Worm (Caenorhabditis elegans) whole organism, L3 larva: ENCODE results near the gene F35D11.4.

Experiments
- R02D3.7 ChIP-seq: fragments of 150-350 bp; optimal IDR thresholded peaks from 2 replicates; lab custom pipeline; 2014; ENCODE audit warnings: missing biosample characterization, missing genetic modification characterization
- aly-2 ChIP-seq: fragments of 150-350 bp; optimal IDR thresholded peaks from 2 replicates; lab custom pipeline; 2014; ENCODE audit warnings: missing biosample characterization, missing genetic modification characterization
- ama-1 ChIP-seq: fragments of 150-350 bp; optimal IDR thresholded peaks from 2 replicates; lab custom pipeline; 2018
- ceh-82 ChIP-seq: fragments of 150-350 bp; optimal IDR thresholded peaks from 2 replicates; lab custom pipeline; 2014; ENCODE audit warnings: missing biosample characterization, missing genetic modification characterization
- ceh-9 ChIP-seq: sonication (generic microtip); optimal IDR thresholded peaks from 2 replicates; lab custom pipeline; 2018; ENCODE audit warnings: missing biosample characterization, missing genetic modification characterization
- daf-12 ChIP-seq: fragments of 150-350 bp; optimal IDR thresholded peaks from 2 replicates; lab custom pipeline; 2014; ENCODE audit warnings: missing biosample characterization, missing genetic modification reagents, missing genetic modification characterization
- egl-27 ChIP-seq: sonication (generic microtip); optimal IDR thresholded peaks from 4 replicates; lab custom pipeline; 2017; ENCODE audit warnings: missing biosample characterization, missing genetic modification reagents, missing genetic modification characterization
- egl-5 ChIP-seq: fragments of 150-350 bp; optimal IDR thresholded peaks from 2 replicates; lab custom pipeline; 2017; ENCODE audit warnings: missing biosample characterization, missing genetic modification reagents, missing genetic modification characterization, inconsistent platforms
- elt-1 ChIP-seq: fragments of 150-350 bp; optimal IDR thresholded peaks from 2 replicates; lab custom pipeline; 2014; ENCODE audit warnings: missing biosample characterization, missing genetic modification characterization
- elt-2 ChIP-seq: sonication (generic microtip); optimal IDR thresholded peaks from 2 replicates; lab custom pipeline; 2016; ENCODE audit warnings: missing genetic modification reagents, mild to moderate bottlenecking, missing genetic modification characterization, missing compliant biosample characterization
- eor-1 ChIP-seq, 2 experiments: fragments of 150-350 bp; optimal IDR thresholded peaks; 2 replicates each; lab custom pipeline; 2014 to 2018; ENCODE audit warnings: missing biosample characterization in 2 of 2, missing genetic modification characterization in 2 of 2
- fkh-10 ChIP-seq: sonication (generic microtip); optimal IDR thresholded peaks from 2 replicates; lab custom pipeline; 2017; ENCODE audit warnings: missing biosample characterization, missing genetic modification reagents, missing genetic modification characterization
- fos-1 ChIP-seq: fragments of 150-350 bp; optimal IDR thresholded peaks from 2 replicates; lab custom pipeline; 2014; ENCODE audit warnings: missing biosample characterization, missing genetic modification characterization
- hmg-11 ChIP-seq: sonication (generic microtip); optimal IDR thresholded peaks from 2 replicates; lab custom pipeline; 2016; ENCODE audit warnings: missing genetic modification characterization, missing compliant biosample characterization
- jun-1 ChIP-seq: fragments of 150-350 bp; optimal IDR thresholded peaks from 2 replicates; lab custom pipeline; 2014; ENCODE audit warnings: missing biosample characterization, missing genetic modification reagents, missing genetic modification characterization
- lin-15B ChIP-seq: fragments of 150-350 bp; optimal IDR thresholded peaks from 2 replicates; lab custom pipeline; 2014; ENCODE audit warnings: missing biosample characterization, missing genetic modification characterization
- lin-39 ChIP-seq: fragments of 150-350 bp; optimal IDR thresholded peaks from 2 replicates; lab custom pipeline; 2018; ENCODE audit warnings: missing biosample characterization, missing genetic modification reagents, missing genetic modification characterization
- lsy-12 ChIP-seq: sonication (generic microtip); optimal IDR thresholded peaks from 2 replicates; lab custom pipeline; 2016; ENCODE audit warnings: mild to moderate bottlenecking, missing genetic modification characterization, missing compliant biosample characterization
- mml-1 ChIP-seq: fragments of 150-350 bp; sonication (generic microtip); optimal IDR thresholded peaks from 3 replicates; lab custom pipeline; 2014; ENCODE audit warnings: missing biosample characterization, missing genetic modification characterization
- nhr-23 ChIP-seq: fragments of 150-350 bp; optimal IDR thresholded peaks from 2 replicates; lab custom pipeline; 2014; ENCODE audit warnings: missing biosample characterization, missing genetic modification reagents, missing genetic modification characterization
- nhr-237 ChIP-seq: fragments of 150-350 bp; optimal IDR thresholded peaks from 2 replicates; lab custom pipeline; 2014; ENCODE audit warnings: missing biosample characterization, missing genetic modification characterization
- nhr-25 ChIP-seq: sonication (generic microtip); optimal IDR thresholded peaks from 2 replicates; lab custom pipeline; 2017; ENCODE audit warnings: missing biosample characterization, missing genetic modification characterization
- nhr-28 ChIP-seq: fragments of 150-350 bp; optimal IDR thresholded peaks from 2 replicates; lab custom pipeline; 2014; ENCODE audit warnings: missing biosample characterization, missing genetic modification characterization
- nhr-43 ChIP-seq: sonication (generic microtip); optimal IDR thresholded peaks from 2 replicates; lab custom pipeline; 2016; ENCODE audit warnings: mild to moderate bottlenecking, missing genetic modification characterization, missing compliant biosample characterization; ENCODE audit not compliant: poor library complexity, severe bottlenecking
- nhr-67 ChIP-seq: fragments of 150-350 bp; optimal IDR thresholded peaks from 2 replicates; lab custom pipeline; 2014; ENCODE audit warnings: missing biosample characterization, missing genetic modification characterization
- nhr-76 ChIP-seq: fragments of 150-350 bp; sonication (generic microtip); optimal IDR thresholded peaks from 5 replicates; lab custom pipeline; 2014; ENCODE audit warnings: missing biosample characterization, missing genetic modification characterization
- pha-4 ChIP-seq: fragments of 150-350 bp; optimal IDR thresholded peaks from 2 replicates; lab custom pipeline; 2014; ENCODE audit warnings: missing biosample characterization, missing genetic modification reagents, missing genetic modification characterization
- pqm-1 ChIP-seq: fragments of 150-350 bp; optimal IDR thresholded peaks from 2 replicates; lab custom pipeline; 2017; ENCODE audit warnings: missing biosample characterization, missing genetic modification characterization, inconsistent platforms
- sea-2 ChIP-seq: fragments of 150-350 bp; sonication (generic microtip); optimal IDR thresholded peaks from 4 replicates; lab custom pipeline; 2014; ENCODE audit warnings: missing biosample characterization, missing genetic modification reagents, missing genetic modification characterization
- unc-39 ChIP-seq: sonication (generic microtip); optimal IDR thresholded peaks from 4 replicates; lab custom pipeline; 2017; ENCODE audit warnings: missing biosample characterization, missing genetic modification characterization
- unc-62 ChIP-seq: fragments of 150-350 bp; sonication (generic microtip); optimal IDR thresholded peaks from 4 replicates; lab custom pipeline; 2014; ENCODE audit warnings: missing biosample characterization, missing genetic modification reagents, missing genetic modification characterization
- zag-1 ChIP-seq: fragments of 150-350 bp; optimal IDR thresholded peaks from 2 replicates; lab custom pipeline; 2014; ENCODE audit warnings: missing biosample characterization, missing genetic modification characterization
- ztf-4 ChIP-seq: fragments of 150-350 bp; optimal IDR thresholded peaks from 2 replicates; lab custom pipeline; 2014; ENCODE audit warnings: missing biosample characterization, missing genetic modification characterization

Gene F35D11.4

DNA sequence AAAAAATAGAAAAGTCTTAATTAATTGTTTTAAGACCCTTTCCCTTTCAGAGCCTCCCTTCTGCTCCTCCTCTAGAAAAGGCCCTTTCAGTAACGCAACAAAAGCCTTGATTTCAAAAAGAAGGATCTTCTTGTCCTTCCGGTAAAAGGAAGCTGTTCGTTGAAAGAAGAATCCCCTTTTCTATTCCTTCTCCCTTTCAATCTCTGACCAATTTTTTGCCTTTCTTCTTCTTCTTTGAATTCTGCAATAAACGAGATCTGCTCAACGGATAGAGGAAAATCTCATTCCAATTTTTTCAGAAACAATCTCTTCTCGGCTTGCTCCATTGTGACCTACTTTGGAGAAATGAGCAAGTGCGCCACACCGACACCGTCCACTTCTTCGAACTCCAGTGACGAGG is 4.8 kb downstream of the F35D11.4 start, which contains the start of gene F35D11.3:
Gene F35D11.3 (plus strand): TSS at position 300 of the 400 bp plus-strand sequence.
- no peak for TF ChIP-seq sea-2 (GFP tag; lab: Kevin White, UChicago)
- peak; percentile 63 for TF ChIP-seq fkh-10 (GFP tag; lab: Kevin White, UChicago)

DNA sequence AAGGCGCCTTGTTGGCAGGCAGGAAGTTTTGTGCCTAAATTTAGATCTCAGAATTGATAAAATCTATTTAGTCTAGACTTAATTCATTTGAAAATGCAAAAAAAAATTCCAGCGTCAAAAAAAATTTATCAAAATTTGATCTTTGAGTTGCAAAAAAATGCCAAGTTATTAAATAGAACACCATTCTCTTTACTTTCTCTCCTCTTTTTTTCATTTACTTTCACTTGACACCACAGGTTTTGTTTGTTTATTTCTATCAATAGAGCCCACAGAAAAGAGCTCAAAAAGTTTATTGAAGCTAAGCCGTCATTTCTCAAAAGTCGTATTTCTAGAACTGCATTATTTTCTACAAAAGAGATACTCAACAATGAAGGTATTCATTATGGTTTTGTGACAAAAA is 9.5 kb downstream of the F35D11.4 start, which contains the start of gene pqn-35:
Gene pqn-35 (plus strand): TSS at position 301 of the 400 bp plus-strand sequence.
- TF ChIP-seq pha-4 (tag; lab: Kevin White, UChicago): peak; percentile 43
- TF ChIP-seq sea-2 (GFP tag; lab: Kevin White, UChicago): no peak

DNA sequence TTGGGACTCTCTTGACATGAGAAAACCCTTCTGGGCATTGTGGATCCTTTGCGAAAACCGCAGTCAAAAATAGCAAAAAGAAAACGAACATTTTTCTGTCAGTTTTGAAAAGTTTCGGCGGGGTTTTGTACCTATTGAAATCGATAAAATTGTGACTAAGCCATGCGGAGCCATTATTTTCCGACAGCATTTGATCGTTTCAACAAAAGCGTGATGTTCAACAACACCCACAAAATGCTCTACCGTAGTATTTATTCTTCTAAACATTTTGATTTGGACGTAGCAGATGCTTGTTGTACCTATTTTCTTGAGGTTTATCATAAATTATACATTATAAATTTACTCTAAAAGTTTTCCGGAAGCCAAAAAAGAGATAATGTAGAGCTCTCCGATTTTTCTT is 13.2 kb downstream of the F35D11.4 start, which contains the start of gene clec-136:
Gene clec-136 (minus strand): TSS at position 101 of the 400 bp plus-strand sequence.
- TF ChIP-seq elt-1: no peak
- no peak for TF ChIP-seq elt-2 (tag; lab: Kevin White, UChicago)
- no peak for TF ChIP-seq hmg-11 (tag; lab: Kevin White, UChicago)
- TF ChIP-seq lin-39 (tag; lab: Kevin White, UChicago): no peak
- no peak for TF ChIP-seq ceh-82 (tag; lab: Kevin White, UChicago)
- no peak for TF ChIP-seq lsy-12 (tag; lab: Kevin White, UChicago)
- TF ChIP-seq zag-1 (tag; lab: Kevin White, UChicago): no peak
- no peak for TF ChIP-seq jun-1
- no peak for TF ChIP-seq unc-62
- no peak for TF ChIP-seq R02D3.7 (tag; lab: Kevin White, UChicago)
- no peak for TF ChIP-seq fos-1 (tag; lab: Kevin White, UChicago)
- no peak for TF ChIP-seq egl-27 (tag; lab: Kevin White, UChicago)
- TF ChIP-seq unc-39 (tag; lab: Kevin White, UChicago): no peak
- TF ChIP-seq, all 47 proteins: peak for 0

DNA sequence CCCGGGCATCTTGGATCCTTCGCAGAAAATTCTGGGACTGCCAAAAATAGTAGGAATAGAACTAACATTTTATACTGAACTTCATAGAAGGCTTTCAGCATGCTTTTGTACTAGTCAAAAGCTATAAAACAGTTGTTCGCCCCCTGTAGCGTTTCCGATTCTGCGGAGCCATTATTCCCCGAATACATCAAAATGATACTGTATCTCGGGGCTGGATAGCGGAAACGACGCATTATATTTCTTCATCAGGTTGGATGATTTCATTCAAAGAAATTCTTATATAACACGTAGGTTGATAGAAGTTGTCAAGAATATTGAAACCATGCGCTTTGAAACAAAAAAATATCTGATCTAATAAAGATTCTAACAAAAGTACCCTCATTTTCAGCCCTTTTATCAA is 14.8 kb downstream of the F35D11.4 start, which contains the start of gene clec-137:
Gene clec-137 (minus strand): TSS at position 101 of the 400 bp plus-strand sequence.
- no peak for TF ChIP-seq daf-12
- TF ChIP-seq unc-62: no peak
- TF ChIP-seq aly-2 (tag; lab: Kevin White, UChicago): no peak
- TF ChIP-seq ceh-82 (tag; lab: Kevin White, UChicago): no peak
- TF ChIP-seq ama-1 (lab: Kevin White, UChicago): no peak
- no peak for TF ChIP-seq lin-15B (tag; lab: Kevin White, UChicago)
- TF ChIP-seq ceh-9 (tag; lab: Kevin White, UChicago): no peak
- no peak for TF ChIP-seq nhr-28
- no peak for TF ChIP-seq nhr-76
- TF ChIP-seq eor-1 (tag; optimal IDR thresholded peaks at IDR 0.05; lab: Kevin White, UChicago): no peak

DNA sequence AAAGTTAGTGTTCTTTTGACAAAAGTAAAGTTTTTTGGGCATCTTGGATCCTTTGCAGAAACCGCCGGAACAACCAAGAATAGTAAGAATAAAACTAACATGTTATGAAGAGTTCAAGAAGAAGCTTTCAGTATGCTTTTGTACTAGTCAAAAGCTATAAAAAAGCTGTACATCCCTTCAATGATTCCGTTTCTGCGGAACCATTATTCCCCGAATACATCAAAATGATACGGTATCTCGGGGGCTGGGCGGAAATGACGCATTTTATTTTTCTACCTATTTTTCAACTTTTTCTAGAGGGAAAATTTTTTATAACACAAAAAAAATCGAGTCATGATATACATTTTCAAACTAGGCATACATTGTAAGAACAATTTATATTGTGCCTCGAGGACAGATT is 16.5 kb downstream of the F35D11.4 start, which contains the start of gene clec-138:
Gene clec-138 (minus strand): TSS at position 101 of the 400 bp plus-strand sequence.
- TF ChIP-seq lin-15B (tag; lab: Kevin White, UChicago) (no peak), R02D3.7 (tag; lab: Kevin White, UChicago) (no peak), jun-1 (no peak), elt-2 (tag; lab: Kevin White, UChicago) (no peak), unc-39 (tag; lab: Kevin White, UChicago) (no peak), mml-1 (tag; lab: Kevin White, UChicago) (no peak), ztf-4 (no peak), egl-5 (tag; lab: Kevin White, UChicago) (no peak), fkh-10 (GFP tag; lab: Kevin White, UChicago) (no peak), hmg-11 (tag; lab: Kevin White, UChicago) (no peak), pqm-1 (tag; lab: Kevin White, UChicago) (no peak), nhr-67 (tag; lab: Kevin White, UChicago) (no peak), ceh-82 (tag; lab: Kevin White, UChicago) (no peak)

DNA sequence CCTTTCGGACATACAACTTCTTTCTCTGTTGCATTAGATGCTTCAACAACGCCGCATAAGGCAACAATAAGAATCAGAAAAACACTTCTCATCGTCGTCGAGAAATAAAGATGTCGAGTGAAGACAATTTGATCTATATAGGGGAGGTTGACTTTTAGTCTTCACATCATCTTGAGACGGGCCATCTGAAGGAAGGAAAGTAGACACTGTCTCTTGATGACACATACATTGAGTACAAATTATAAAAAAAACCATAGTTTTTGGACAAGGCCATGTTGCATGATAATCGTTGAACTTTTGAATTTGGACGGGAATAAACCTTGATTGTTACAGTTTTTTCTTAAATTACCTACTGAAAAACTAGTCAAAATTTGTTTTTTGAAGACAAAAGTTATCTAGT is 18.4 kb downstream of the F35D11.4 start, which contains the start of gene clec-139:
Gene clec-139 (minus strand): TSS at position 101 of the 400 bp plus-strand sequence.
- no peak for TF ChIP-seq nhr-25 (tag; lab: Kevin White, UChicago)
- no peak for TF ChIP-seq nhr-237 (tag; lab: Kevin White, UChicago)
- no peak for TF ChIP-seq nhr-23
- no peak for TF ChIP-seq elt-1
- TF ChIP-seq R02D3.7 (tag; lab: Kevin White, UChicago): no peak
- TF ChIP-seq pha-4 (tag; lab: Kevin White, UChicago): no peak
- TF ChIP-seq nhr-43: no peak
- no peak for TF ChIP-seq nhr-67 (tag; lab: Kevin White, UChicago)
- no peak for TF ChIP-seq lsy-12 (tag; lab: Kevin White, UChicago)
- no peak for TF ChIP-seq fos-1 (tag; lab: Kevin White, UChicago)
- no peak for TF ChIP-seq egl-27 (tag; lab: Kevin White, UChicago)
- TF ChIP-seq elt-2 (tag; lab: Kevin White, UChicago): no peak
